Worm (Caenorhabditis elegans): ENCODE measurements around the gene trx-3.
A peak's percentile ranks its signal among the peaks of the same experiment; 100 is the strongest.

DNA sequence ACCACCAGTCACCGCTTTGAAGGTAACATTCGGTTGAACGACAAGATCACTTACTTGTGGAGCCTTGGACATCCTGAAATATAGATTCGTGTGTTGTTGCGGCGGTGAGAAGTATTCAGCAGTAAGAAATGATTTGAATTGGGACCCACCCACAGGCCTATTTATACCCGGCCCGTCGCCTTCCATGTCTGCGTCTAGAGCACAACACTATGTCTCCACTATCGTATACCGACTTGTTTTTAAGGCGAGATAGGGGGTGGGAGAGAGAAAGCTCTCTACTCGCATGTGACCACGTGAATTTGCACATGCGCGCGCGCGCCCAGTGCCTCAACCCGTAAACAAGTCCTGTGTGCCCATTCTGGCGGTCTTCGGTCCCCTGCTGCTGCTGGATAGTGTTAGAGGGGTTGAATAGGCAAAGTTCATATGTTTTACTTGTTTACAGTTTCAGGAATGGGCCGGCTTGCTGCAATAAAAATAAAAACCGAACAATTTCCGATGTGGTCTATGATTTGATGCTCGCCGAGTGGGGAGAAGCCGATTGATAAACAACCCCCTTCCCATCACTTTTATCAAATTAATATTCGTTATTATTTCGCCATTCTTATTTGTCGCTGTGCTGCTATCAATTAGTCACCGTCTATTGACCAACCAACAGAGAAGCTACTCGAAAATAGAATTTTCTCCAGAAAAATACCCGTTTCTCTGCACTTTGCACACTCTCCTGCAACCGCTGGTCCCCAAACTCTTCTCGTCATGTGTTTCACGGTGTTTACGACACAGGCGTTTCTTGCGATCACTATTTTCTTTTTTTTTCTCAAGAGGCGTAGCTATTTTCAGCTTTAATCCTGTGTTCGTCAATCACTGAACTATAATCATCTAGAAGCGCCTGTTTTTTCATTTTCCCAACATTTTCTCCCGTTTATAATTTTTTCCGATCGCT lies 16.8 kb upstream of the trx-3 start:
- no peak for TF ChIP-seq unc-62 (GFP tag; optimal IDR thresholded peaks at IDR 0.05)
- no peak for TF ChIP-seq aly-2 (tag; optimal IDR thresholded peaks at IDR 0.05)
- no peak for TF ChIP-seq lin-13 (GFP tag; optimal IDR thresholded peaks at IDR 0.05)
- peak; percentile 52 for TF ChIP-seq ama-1 (optimal IDR thresholded peaks at IDR 0.05)
- TF ChIP-seq lsy-2 (tag; optimal IDR thresholded peaks at IDR 0.05), result peak; percentile 2 to 74
- TF ChIP-seq nhr-25 (tag; optimal IDR thresholded peaks at IDR 0.05), result no peak
- peak; percentile 9 for TF ChIP-seq sma-3 (GFP tag; optimal IDR thresholded peaks at IDR 0.05)
- no peak for TF ChIP-seq snpc-4 (tag; optimal IDR thresholded peaks at IDR 0.05)
- TF ChIP-seq nhr-11 (tag; optimal IDR thresholded peaks at IDR 0.05), result no peak
- TF ChIP-seq F13H6.1 (tag; optimal IDR thresholded peaks at IDR 0.05), result peak; percentile 64
- no peak for TF ChIP-seq elt-1 (tag; optimal IDR thresholded peaks at IDR 0.05)
- TF ChIP-seq mdl-1 (tag; optimal IDR thresholded peaks at IDR 0.05), result peak; percentile 56 to 91
- TF ChIP-seq lin-11 (tag; optimal IDR thresholded peaks at IDR 0.05), result peak; percentile 88

Data from whole organism, L2 larva.